Worm (Caenorhabditis elegans) whole organism, L4 larva: Measurements from ENCODE around the gene srlf-3.

Experiments
- T20F7.1 ChIP-seq: fragments of 200-800 bp; sonication (Bioruptor generic); optimal IDR thresholded peaks from 2 replicates; lab custom pipeline; 2018; ENCODE audit warnings: mild to moderate bottlenecking, missing genetic modification characterization, missing compliant biosample characterization
- T26A8.4 ChIP-seq: fragments of 200-800 bp; sonication (Bioruptor generic); IDR thresholded peaks from 2 replicates; pipeline ENCODE4 v1.3.6; 2022; ENCODE audit warnings: missing genetic modification characterization, missing compliant biosample characterization
- Y105C5A.15 ChIP-seq: fragments of 200-800 bp; sonication (Bioruptor generic); IDR thresholded peaks from 2 replicates; pipeline ENCODE4 v1.3.6; 2022; ENCODE audit warnings: missing genetic modification characterization, missing compliant biosample characterization
- Y48G9A.11 ChIP-seq: fragments of 200-800 bp; sonication (Bioruptor generic); IDR thresholded peaks from 2 replicates; pipeline ENCODE4 v1.3.6; 2022; ENCODE audit warnings: missing genetic modification reagents, missing genetic modification characterization, missing compliant biosample characterization
- Y75B8A.6 ChIP-seq: fragments of 200-800 bp; sonication (Bioruptor generic); IDR thresholded peaks from 2 replicates; pipeline ENCODE4 v1.3.6; 2022; ENCODE audit warnings: missing genetic modification reagents, missing genetic modification characterization, missing compliant biosample characterization
- ceh-20 ChIP-seq: fragments of 200-800 bp; sonication (Bioruptor generic); IDR thresholded peaks from 2 replicates; pipeline ENCODE4 v1.3.6; 2022; ENCODE audit warnings: missing genetic modification reagents, missing genetic modification characterization, missing compliant biosample characterization
- ceh-44 ChIP-seq: fragments of 200-800 bp; sonication (Bioruptor generic); IDR thresholded peaks from 2 replicates; pipeline ENCODE4 v1.3.6; 2022; ENCODE audit warnings: missing genetic modification reagents, missing genetic modification characterization, missing compliant biosample characterization
- ceh-62 ChIP-seq: sonication (generic microtip); optimal IDR thresholded peaks from 2 replicates; lab custom pipeline; 2017; ENCODE audit warnings: missing biosample characterization, missing genetic modification characterization
- ceh-82 ChIP-seq: sonication (generic microtip); optimal IDR thresholded peaks from 2 replicates; lab custom pipeline; 2017; ENCODE audit warnings: missing biosample characterization, missing genetic modification characterization
- ces-1 ChIP-seq: fragments of 150-350 bp; sonication (generic microtip); optimal IDR thresholded peaks from 4 replicates; lab custom pipeline; 2014; ENCODE audit warnings: missing biosample characterization, missing genetic modification reagents, missing genetic modification characterization
- cey-2 ChIP-seq: sonication (generic microtip); optimal IDR thresholded peaks from 3 replicates; lab custom pipeline; 2017; ENCODE audit warnings: missing genetic modification characterization, mild to moderate bottlenecking, missing compliant biosample characterization, antibody characterized with exemption, borderline replicate concordance; ENCODE audit not compliant: insufficient read depth
- daf-16 ChIP-seq, 3 experiments: sonication (generic microtip); optimal IDR thresholded peaks; 2 replicates each; lab custom pipeline; 2016 to 2017; ENCODE audit warnings: missing genetic modification characterization in 3 of 3, missing genetic modification reagents in 3 of 3, mild to moderate bottlenecking in 2 of 3, missing compliant biosample characterization in 2 of 3, missing biosample characterization in 1 of 3, moderate library complexity in 1 of 3
- daf-19 ChIP-seq: fragments of 200-800 bp; sonication (Bioruptor generic); conservative IDR thresholded peaks from 2 replicates; pipeline ENCODE4 v1.3.6; 2022; ENCODE audit warnings: missing genetic modification characterization, missing compliant biosample characterization
- daf-8 ChIP-seq: fragments of 200-800 bp; sonication (Bioruptor generic); IDR thresholded peaks from 2 replicates; pipeline ENCODE4 v1.3.6; 2022; ENCODE audit warnings: missing genetic modification characterization, missing compliant biosample characterization
- dmd-6 ChIP-seq: fragments of 200-800 bp; sonication (Bioruptor generic); IDR thresholded peaks from 2 replicates; pipeline ENCODE4 v1.3.6; 2022; ENCODE audit warnings: missing genetic modification reagents, missing genetic modification characterization, missing compliant biosample characterization
- dmd-8 ChIP-seq: fragments of 200-800 bp; sonication (Bioruptor generic); IDR thresholded peaks from 2 replicates; pipeline ENCODE4 v1.3.6; 2022; ENCODE audit warnings: missing genetic modification characterization, missing compliant biosample characterization
- dpl-1 ChIP-seq: fragments of 150-350 bp; optimal IDR thresholded peaks from 2 replicates; lab custom pipeline; 2014; ENCODE audit warnings: missing biosample characterization, missing genetic modification reagents, missing genetic modification characterization
- dve-1 ChIP-seq: sonication (generic microtip); optimal IDR thresholded peaks from 2 replicates; lab custom pipeline; 2017; ENCODE audit warnings: antibody characterized with exemption, mild to moderate bottlenecking, missing genetic modification characterization, missing compliant biosample characterization; ENCODE audit not compliant: insufficient read depth
- egl-27 ChIP-seq: sonication (generic microtip); optimal IDR thresholded peaks from 3 replicates; lab custom pipeline; 2017; ENCODE audit warnings: missing biosample characterization, missing genetic modification reagents, missing genetic modification characterization
- egl-43 ChIP-seq: fragments of 200-800 bp; sonication (Bioruptor generic); IDR thresholded peaks from 2 replicates; pipeline ENCODE4 v1.3.6; 2022; ENCODE audit warnings: missing genetic modification reagents, missing genetic modification characterization, missing compliant biosample characterization
- hlh-11 ChIP-seq: fragments of 200-800 bp; sonication (Bioruptor generic); optimal IDR thresholded peaks from 2 replicates; lab custom pipeline; 2018; ENCODE audit warnings: mild to moderate bottlenecking, missing genetic modification characterization, missing compliant biosample characterization
- hlh-30 ChIP-seq: sonication (generic microtip); optimal IDR thresholded peaks from 2 replicates; lab custom pipeline; 2017; ENCODE audit warnings: antibody characterized with exemption, mild to moderate bottlenecking, missing genetic modification characterization, missing compliant biosample characterization; ENCODE audit not compliant: insufficient read depth
- lin-1 ChIP-seq: fragments of 200-800 bp; sonication (Bioruptor generic); IDR thresholded peaks from 2 replicates; pipeline ENCODE4 v1.3.6; 2022; ENCODE audit warnings: missing genetic modification reagents, missing genetic modification characterization, missing compliant biosample characterization
- lin-13 ChIP-seq: fragments of 150-350 bp; optimal IDR thresholded peaks from 2 replicates; lab custom pipeline; 2014; ENCODE audit warnings: missing biosample characterization, missing genetic modification reagents, missing genetic modification characterization
- lin-15B ChIP-seq: fragments of 150-350 bp; sonication (generic microtip); optimal IDR thresholded peaks from 3 replicates; lab custom pipeline; 2014; ENCODE audit warnings: missing biosample characterization, missing genetic modification characterization
- lin-38 ChIP-seq: fragments of 200-800 bp; sonication (Bioruptor generic); IDR thresholded peaks from 2 replicates; pipeline ENCODE4 v1.3.6; 2022; ENCODE audit warnings: missing genetic modification reagents, missing genetic modification characterization, missing compliant biosample characterization
- lir-3 ChIP-seq: sonication (generic microtip); optimal IDR thresholded peaks from 2 replicates; lab custom pipeline; 2016; ENCODE audit warnings: mild to moderate bottlenecking, missing genetic modification characterization, missing compliant biosample characterization
- lsy-2 ChIP-seq, 2 experiments: fragments of 150-350 bp in 1 of 2; sonication (generic microtip) in 1 of 2; optimal IDR thresholded peaks; 2 replicates each; lab custom pipeline; 2014 to 2017; ENCODE audit warnings: missing biosample characterization in 2 of 2, missing genetic modification characterization in 2 of 2
- mes-2 ChIP-seq: sonication (generic microtip); optimal IDR thresholded peaks from 2 replicates; lab custom pipeline; 2016; ENCODE audit warnings: missing genotype, mild to moderate bottlenecking, missing genetic modification characterization, missing compliant biosample characterization; ENCODE audit not compliant: poor library complexity, severe bottlenecking
- mxl-3 ChIP-seq: fragments of 200-800 bp; sonication (Bioruptor generic); optimal IDR thresholded peaks from 2 replicates; lab custom pipeline; 2018; ENCODE audit warnings: mild to moderate bottlenecking, missing genetic modification characterization, missing compliant biosample characterization
- nhr-11 ChIP-seq: fragments of 150-350 bp; optimal IDR thresholded peaks from 2 replicates; lab custom pipeline; 2014; ENCODE audit warnings: missing biosample characterization, missing genetic modification characterization
- nhr-237 ChIP-seq: sonication (generic microtip); optimal IDR thresholded peaks from 2 replicates; lab custom pipeline; 2017; ENCODE audit warnings: missing biosample characterization, missing genetic modification characterization
- nhr-28 ChIP-seq: fragments of 150-350 bp; optimal IDR thresholded peaks from 2 replicates; lab custom pipeline; 2014; ENCODE audit warnings: missing biosample characterization, missing genetic modification characterization
- nhr-41 ChIP-seq: fragments of 200-800 bp; sonication (Bioruptor generic); IDR thresholded peaks from 2 replicates; pipeline ENCODE4 v1.3.6; 2022; ENCODE audit warnings: missing genetic modification reagents, missing genetic modification characterization, missing compliant biosample characterization
- nhr-76 ChIP-seq: fragments of 150-350 bp; optimal IDR thresholded peaks from 2 replicates; lab custom pipeline; 2014; ENCODE audit warnings: missing biosample characterization, missing genetic modification characterization
- nhr-77 ChIP-seq: fragments of 150-350 bp; optimal IDR thresholded peaks from 2 replicates; lab custom pipeline; 2014; ENCODE audit warnings: missing biosample characterization, missing genetic modification characterization
- php-3 ChIP-seq: fragments of 200-800 bp; sonication (Bioruptor generic); IDR thresholded peaks from 2 replicates; pipeline ENCODE4 v1.3.6; 2022; ENCODE audit warnings: missing genetic modification reagents, missing genetic modification characterization, missing compliant biosample characterization
- rbr-2 ChIP-seq: sonication (generic microtip); optimal IDR thresholded peaks from 2 replicates; lab custom pipeline; 2016; ENCODE audit warnings: missing genotype, missing genetic modification characterization, missing compliant biosample characterization
- saeg-2 ChIP-seq: fragments of 200-800 bp; sonication (Bioruptor generic); IDR thresholded peaks from 2 replicates; pipeline ENCODE4 v1.3.6; 2022; ENCODE audit warnings: missing genetic modification reagents, missing genetic modification characterization, missing compliant biosample characterization
- snpc-4 ChIP-seq: fragments of 150-350 bp; optimal IDR thresholded peaks from 2 replicates; lab custom pipeline; 2014; ENCODE audit warnings: missing biosample characterization, missing genetic modification characterization
- spr-3 ChIP-seq: fragments of 200-800 bp; sonication (Bioruptor generic); optimal IDR thresholded peaks from 2 replicates; lab custom pipeline; 2018; ENCODE audit warnings: mild to moderate bottlenecking, missing genetic modification characterization, missing compliant biosample characterization
- tag-97 ChIP-seq: fragments of 200-800 bp; sonication (Bioruptor generic); IDR thresholded peaks from 2 replicates; pipeline ENCODE4 v1.3.6; 2022; ENCODE audit warnings: missing genetic modification characterization, missing compliant biosample characterization
- tra-1 ChIP-seq: fragments of 200-800 bp; sonication (Bioruptor generic); IDR thresholded peaks from 2 replicates; pipeline ENCODE4 v1.3.6; 2022; ENCODE audit warnings: missing genetic modification reagents, missing genetic modification characterization, missing compliant biosample characterization
- unc-62 ChIP-seq, 3 experiments: fragments of 150-350 bp in 1 of 3; sonication (generic microtip); optimal IDR thresholded peaks in 2 of 3; peaks in 1 of 3; 1 replicate in 1 of 3; 2 replicates in 2 of 3; lab custom pipeline; 2014 to 2017; ENCODE audit warnings: missing biosample characterization in 3 of 3, missing genetic modification characterization in 3 of 3, missing genetic modification reagents in 3 of 3, missing genotype in 1 of 3
- zfp-2 ChIP-seq: sonication (generic microtip); optimal IDR thresholded peaks from 2 replicates; lab custom pipeline; 2016; ENCODE audit warnings: mild to moderate bottlenecking, missing genetic modification characterization, missing compliant biosample characterization
- zfp-3 ChIP-seq: fragments of 200-800 bp; sonication (Bioruptor generic); conservative IDR thresholded peaks from 2 replicates; pipeline ENCODE4 v1.3.6; 2022; ENCODE audit warnings: missing genetic modification reagents, missing genetic modification characterization, missing compliant biosample characterization
- zip-11 ChIP-seq: fragments of 200-800 bp; sonication (Bioruptor generic); IDR thresholded peaks from 2 replicates; pipeline ENCODE4 v1.3.6; 2022; ENCODE audit warnings: missing genetic modification characterization, missing compliant biosample characterization
- zip-2 ChIP-seq: fragments of 150-350 bp; optimal IDR thresholded peaks from 2 replicates; lab custom pipeline; 2014; ENCODE audit warnings: missing biosample characterization, missing genetic modification characterization

srlf-3 gene

DNA sequence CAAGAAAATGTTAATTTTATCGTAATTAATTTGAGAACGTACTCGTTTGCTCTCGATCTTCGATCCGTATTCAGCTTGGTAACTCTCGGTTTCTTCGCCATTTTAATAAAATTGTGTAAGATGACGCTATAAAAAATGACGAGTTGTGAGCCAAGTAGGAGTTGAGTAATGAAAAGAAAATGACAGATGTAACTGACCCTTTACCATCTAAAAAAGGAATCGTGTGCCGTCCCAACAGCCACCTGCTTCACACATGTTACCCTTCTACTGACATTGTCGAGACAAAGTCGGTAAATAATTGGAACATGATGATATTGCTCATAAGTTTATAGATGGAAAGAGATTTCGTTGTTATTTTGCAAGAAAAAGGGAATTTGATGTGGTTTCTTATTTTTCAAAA lies 7.9 kb upstream of the srlf-3 start, which contains the start of gene hlh-12:
Gene hlh-12, minus strand, starts transcription at position 101 of the 400 bp plus-strand sequence.
- no peak for TF ChIP-seq zfp-2 (tag; lab: Kevin White, UChicago)
- no peak for TF ChIP-seq dmd-6 (GFP tag; lab: Robert Waterston, UW)
- TF ChIP-seq ceh-62 (tag; lab: Kevin White, UChicago), result no peak
- TF ChIP-seq dmd-8 (GFP tag; lab: Robert Waterston, UW), result no peak
- TF ChIP-seq ces-1 (GFP tag; lab: Kevin White, UChicago), result no peak
- no peak for TF ChIP-seq lsy-2 (tag; optimal IDR thresholded peaks at IDR 0.05; lab: Kevin White, UChicago)
- no peak for TF ChIP-seq mes-2 (tag; lab: Kevin White, UChicago)
- TF ChIP-seq ceh-44 (GFP tag; lab: Robert Waterston, UW), result no peak
- no peak for TF ChIP-seq nhr-41
- no peak for TF ChIP-seq T20F7.1 (GFP tag; lab: Kevin White, UChicago)
- TF ChIP-seq nhr-237 (tag; lab: Kevin White, UChicago), result no peak
- no peak for TF ChIP-seq ceh-20
- TF ChIP-seq zip-2 (tag; lab: Kevin White, UChicago), result no peak
- TF ChIP-seq lin-15B (tag; lab: Kevin White, UChicago), result no peak
- no peak for TF ChIP-seq Y48G9A.11 (GFP tag; lab: Robert Waterston, UW)
- TF ChIP-seq Y75B8A.6 (GFP tag; lab: Robert Waterston, UW), result no peak
- TF ChIP-seq T26A8.4 (GFP tag; lab: Robert Waterston, UW), result no peak
- no peak for TF ChIP-seq daf-8 (GFP tag; lab: Robert Waterston, UW)

DNA sequence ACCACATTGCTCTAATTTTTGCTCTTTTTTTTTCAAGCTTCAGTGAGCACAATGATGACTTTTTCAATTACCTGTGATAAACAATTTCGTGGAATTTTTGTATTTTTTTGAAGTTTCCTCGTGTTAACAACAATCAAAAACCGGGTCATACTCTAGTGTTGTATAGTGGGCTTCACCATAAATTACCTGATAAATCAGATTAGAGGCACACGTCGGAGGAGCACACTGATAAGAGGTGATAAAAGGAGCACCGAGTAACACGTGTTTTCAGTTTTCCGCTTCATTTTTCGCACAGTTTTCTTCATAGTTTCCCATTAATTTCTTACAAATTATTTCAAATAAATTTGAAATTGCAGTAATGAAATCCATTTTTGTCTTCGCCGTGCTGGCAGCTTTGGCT lies 6.0 kb upstream of the srlf-3 start, which contains the start of gene spp-8:
Gene spp-8, plus strand, starts transcription at position 357 of the 400 bp plus-strand sequence.
- TF ChIP-seq zip-11 (no peak), daf-19 (GFP tag; lab: Robert Waterston, UW) (no peak), nhr-77 (tag; lab: Kevin White, UChicago) (peak; percentile 73), dmd-8 (GFP tag; lab: Robert Waterston, UW) (no peak), zfp-3 (GFP tag; lab: Robert Waterston, UW) (no peak), nhr-28 (tag; lab: Kevin White, UChicago) (peak; percentile 98), nhr-76 (tag; lab: Kevin White, UChicago) (no peak), daf-16 (GFP tag; optimal IDR thresholded peaks at IDR 0.05; lab: Kevin White, UChicago) (no peak), daf-16 (tag; optimal IDR thresholded peaks at IDR 0.05; lab: Kevin White, UChicago) (peak; percentile 82), saeg-2 (no peak), ceh-82 (tag; lab: Kevin White, UChicago) (no peak), mes-2 (tag; lab: Kevin White, UChicago) (no peak), lin-38 (GFP tag; lab: Robert Waterston, UW) (no peak), lin-13 (no peak), hlh-11 (tag; lab: Kevin White, UChicago) (peak; percentile 83), unc-62 (GFP tag; optimal IDR thresholded peaks at IDR 0.05 in 1 of 2; lab: Kevin White, UChicago) (no peak), unc-62 (tag; optimal IDR thresholded peaks at IDR 0.05; lab: Kevin White, UChicago) (no peak), tra-1 (GFP tag; lab: Robert Waterston, UW) (0 out of 2 replicates have a peak, but pooled peaks have one; percentile 20), lir-3 (tag; lab: Kevin White, UChicago) (no peak), cey-2 (tag; lab: Kevin White, UChicago) (no peak), php-3 (GFP tag; lab: Robert Waterston, UW) (peak; percentile 96), egl-43 (GFP tag; lab: Robert Waterston, UW) (no peak), rbr-2 (no peak), dve-1 (tag; lab: Kevin White, UChicago) (peak; percentile 80), ceh-44 (GFP tag; lab: Robert Waterston, UW) (no peak), Y105C5A.15 (GFP tag; lab: Robert Waterston, UW) (no peak), snpc-4 (tag; lab: Kevin White, UChicago) (no peak), mxl-3 (GFP tag; lab: Kevin White, UChicago) (peak; percentile 74), dpl-1 (no peak), hlh-30 (tag; lab: Kevin White, UChicago) (peak; percentile 67), Y75B8A.6 (GFP tag; lab: Robert Waterston, UW) (no peak), daf-8 (GFP tag; lab: Robert Waterston, UW) (no peak), lin-1 (GFP tag; lab: Robert Waterston, UW) (peak; percentile 64; the same call in 1 of the 2 replicates), egl-27 (tag; lab: Kevin White, UChicago) (no peak), nhr-11 (tag; lab: Kevin White, UChicago) (no peak), spr-3 (GFP tag; lab: Kevin White, UChicago) (no peak), tag-97 (GFP tag; lab: Robert Waterston, UW) (no peak), ceh-62 (tag; lab: Kevin White, UChicago) (no peak)
